Fruit fly (Drosophila melanogaster) whole organism, prepupa: Measurements from ENCODE around the gene Yp3.

Experiments used
- CG10669 ChIP-seq: fragments of 200-800 bp; sonication (Bioruptor generic); optimal IDR thresholded peaks from 3 replicates; lab custom pipeline; 2018; ENCODE audit warnings: missing biosample characterization, mild to moderate bottlenecking, missing genetic modification characterization, moderate library complexity
- CG11294 ChIP-seq: fragments of 200-800 bp; sonication (Bioruptor generic); IDR thresholded peaks from 2 replicates; pipeline ENCODE4 v1.3.6; 2022; ENCODE audit warnings: missing biosample characterization, missing genetic modification characterization
- CG15336 ChIP-seq: fragments of 200-800 bp; sonication (Bioruptor generic); IDR thresholded peaks from 2 replicates; pipeline ENCODE4 v1.3.6; 2022; ENCODE audit warnings: missing biosample characterization, missing genetic modification characterization
- CG31627 ChIP-seq: fragments of 200-800 bp; sonication (Bioruptor generic); optimal IDR thresholded peaks from 3 replicates; lab custom pipeline; 2016; ENCODE audit warnings: missing biosample characterization, missing genetic modification characterization
- CG32006 ChIP-seq: fragments of 200-800 bp; sonication (Bioruptor generic); optimal IDR thresholded peaks from 3 replicates; lab custom pipeline; 2017; ENCODE audit warnings: missing biosample characterization, mild to moderate bottlenecking, missing genetic modification characterization
- CG3919 ChIP-seq: fragments of 200-800 bp; sonication (Bioruptor generic); optimal IDR thresholded peaks from 3 replicates; lab custom pipeline; 2016; ENCODE audit warnings: missing biosample characterization, missing genetic modification characterization
- CG4318 ChIP-seq: fragments of 200-800 bp; sonication (Bioruptor generic); optimal IDR thresholded peaks from 3 replicates; lab custom pipeline; 2017; ENCODE audit warnings: missing biosample characterization, mild to moderate bottlenecking, missing genetic modification characterization
- CG6808 ChIP-seq: fragments of 200-800 bp; sonication (Bioruptor generic); optimal IDR thresholded peaks from 3 replicates; lab custom pipeline; 2017; ENCODE audit warnings: missing biosample characterization, missing genetic modification characterization, mild to moderate bottlenecking, moderate library complexity, missing genetic modification reagents
- CG6854 ChIP-seq: fragments of 200-800 bp; sonication (Bioruptor generic); optimal IDR thresholded peaks from 2 replicates; lab custom pipeline; 2017; ENCODE audit warnings: missing biosample characterization, mild to moderate bottlenecking, missing genetic modification characterization
- CG7368 ChIP-seq: fragments of 200-800 bp; sonication (Bioruptor generic); optimal IDR thresholded peaks from 3 replicates; lab custom pipeline; 2016; ENCODE audit warnings: missing biosample characterization, missing genetic modification characterization
- CG8119 ChIP-seq: fragments of 200-800 bp; sonication (Bioruptor generic); IDR thresholded peaks from 3 replicates; pipeline ENCODE4 v1.3.6; 2022; ENCODE audit warnings: missing biosample characterization, missing genetic modification characterization
- CG8319 ChIP-seq: fragments of 200-800 bp; sonication (Bioruptor generic); optimal IDR thresholded peaks from 3 replicates; lab custom pipeline; 2016; ENCODE audit warnings: missing biosample characterization, missing genetic modification characterization
- CG8632 ChIP-seq: fragments of 200-800 bp; sonication (Bioruptor generic); optimal IDR thresholded peaks from 3 replicates; lab custom pipeline; 2016; ENCODE audit warnings: missing biosample characterization, missing genetic modification characterization
- CG9139 ChIP-seq: fragments of 200-800 bp; sonication (Bioruptor generic); optimal IDR thresholded peaks from 3 replicates; lab custom pipeline; 2017; ENCODE audit warnings: missing biosample characterization, mild to moderate bottlenecking, missing genetic modification characterization
- Eip75B ChIP-seq: fragments of 200-800 bp; sonication (Bioruptor generic); optimal IDR thresholded peaks from 3 replicates; lab custom pipeline; 2016; ENCODE audit warnings: missing biosample characterization, missing genetic modification characterization
- Eip78C ChIP-seq: fragments of 200-800 bp; sonication (Bioruptor generic); peaks from one replicate; lab custom pipeline; 2016; ENCODE audit warnings: missing biosample characterization, missing genetic modification characterization
- Ets21C ChIP-seq: fragments of 200-800 bp; sonication (Bioruptor generic); optimal IDR thresholded peaks from 3 replicates; lab custom pipeline; 2016; ENCODE audit warnings: missing biosample characterization, missing genetic modification characterization
- Hr39 ChIP-seq: fragments of 200-800 bp; sonication (Bioruptor generic); optimal IDR thresholded peaks from 2 replicates; lab custom pipeline; 2016; ENCODE audit warnings: missing biosample characterization, missing genetic modification characterization
- Met ChIP-seq: fragments of 200-800 bp; sonication (Bioruptor generic); optimal IDR thresholded peaks from 3 replicates; lab custom pipeline; 2016; ENCODE audit warnings: missing biosample characterization, missing genetic modification characterization
- OdsH ChIP-seq: fragments of 200-800 bp; sonication (Bioruptor generic); optimal IDR thresholded peaks from 3 replicates; lab custom pipeline; 2016; ENCODE audit warnings: missing biosample characterization, missing genetic modification characterization
- Smox ChIP-seq: fragments of 200-800 bp; sonication (Bioruptor generic); optimal IDR thresholded peaks from 3 replicates; lab custom pipeline; 2016; ENCODE audit warnings: missing biosample characterization, missing genetic modification characterization
- Sox14 ChIP-seq: fragments of 200-800 bp; sonication (Bioruptor generic); optimal IDR thresholded peaks from 3 replicates; lab custom pipeline; 2016; ENCODE audit warnings: missing biosample characterization, missing genetic modification characterization
- achi ChIP-seq: fragments of 200-800 bp; sonication (Bioruptor generic); optimal IDR thresholded peaks from 3 replicates; lab custom pipeline; 2016; ENCODE audit warnings: missing biosample characterization, missing genetic modification characterization
- acj6 ChIP-seq: fragments of 200-800 bp; sonication (Bioruptor generic); optimal IDR thresholded peaks from 3 replicates; lab custom pipeline; 2016; ENCODE audit warnings: missing biosample characterization, missing genetic modification characterization
- cyc ChIP-seq: fragments of 200-800 bp; sonication (Bioruptor generic); optimal IDR thresholded peaks from 3 replicates; lab custom pipeline; 2016; ENCODE audit warnings: missing biosample characterization, missing genetic modification characterization
- dac ChIP-seq: fragments of 200-800 bp; sonication (Bioruptor generic); optimal IDR thresholded peaks from 2 replicates; lab custom pipeline; 2017; ENCODE audit warnings: missing biosample characterization, mild to moderate bottlenecking, missing genetic modification characterization
- dsx ChIP-seq: fragments of 200-800 bp; optimal IDR thresholded peaks from 3 replicates; lab custom pipeline; 2019; ENCODE audit warnings: missing biosample characterization, mild to moderate bottlenecking, missing genetic modification characterization, moderate library complexity; ENCODE audit not compliant: poor library complexity, severe bottlenecking
- eg ChIP-seq: fragments of 200-800 bp; sonication (Bioruptor generic); IDR thresholded peaks from 3 replicates; pipeline ENCODE4 v1.3.6; 2022; ENCODE audit warnings: missing biosample characterization, missing genetic modification characterization
- esn ChIP-seq: fragments of 200-800 bp; sonication (Bioruptor generic); optimal IDR thresholded peaks from 2 replicates; lab custom pipeline; 2016; ENCODE audit warnings: missing biosample characterization, mild to moderate bottlenecking, missing genetic modification characterization, moderate library complexity
- fkh ChIP-seq: fragments of 200-800 bp; sonication (Bioruptor generic); optimal IDR thresholded peaks from 3 replicates; lab custom pipeline; 2017; ENCODE audit warnings: missing biosample characterization, mild to moderate bottlenecking, missing genetic modification characterization, moderate library complexity
- lz ChIP-seq: fragments of 200-800 bp; sonication (Bioruptor generic); optimal IDR thresholded peaks from 3 replicates; lab custom pipeline; 2016; ENCODE audit warnings: missing biosample characterization, missing genetic modification characterization
- pdm3 ChIP-seq: fragments of 200-800 bp; sonication (Bioruptor generic); optimal IDR thresholded peaks from 3 replicates; lab custom pipeline; 2016; ENCODE audit warnings: missing biosample characterization, missing genetic modification characterization
- spab ChIP-seq: fragments of 200-800 bp; sonication (Bioruptor generic); optimal IDR thresholded peaks from 2 replicates; lab custom pipeline; 2017; ENCODE audit warnings: missing biosample characterization, mild to moderate bottlenecking, missing genetic modification characterization, missing genetic modification reagents
- svp ChIP-seq: fragments of 200-800 bp; sonication (Bioruptor generic); peaks from one replicate; lab custom pipeline; 2016; ENCODE audit warnings: missing biosample characterization, missing genetic modification characterization
- vri ChIP-seq: fragments of 200-800 bp; sonication (Bioruptor generic); optimal IDR thresholded peaks from 3 replicates; lab custom pipeline; 2016; ENCODE audit warnings: missing biosample characterization, mild to moderate bottlenecking, missing genetic modification characterization

Gene Yp3

DNA sequence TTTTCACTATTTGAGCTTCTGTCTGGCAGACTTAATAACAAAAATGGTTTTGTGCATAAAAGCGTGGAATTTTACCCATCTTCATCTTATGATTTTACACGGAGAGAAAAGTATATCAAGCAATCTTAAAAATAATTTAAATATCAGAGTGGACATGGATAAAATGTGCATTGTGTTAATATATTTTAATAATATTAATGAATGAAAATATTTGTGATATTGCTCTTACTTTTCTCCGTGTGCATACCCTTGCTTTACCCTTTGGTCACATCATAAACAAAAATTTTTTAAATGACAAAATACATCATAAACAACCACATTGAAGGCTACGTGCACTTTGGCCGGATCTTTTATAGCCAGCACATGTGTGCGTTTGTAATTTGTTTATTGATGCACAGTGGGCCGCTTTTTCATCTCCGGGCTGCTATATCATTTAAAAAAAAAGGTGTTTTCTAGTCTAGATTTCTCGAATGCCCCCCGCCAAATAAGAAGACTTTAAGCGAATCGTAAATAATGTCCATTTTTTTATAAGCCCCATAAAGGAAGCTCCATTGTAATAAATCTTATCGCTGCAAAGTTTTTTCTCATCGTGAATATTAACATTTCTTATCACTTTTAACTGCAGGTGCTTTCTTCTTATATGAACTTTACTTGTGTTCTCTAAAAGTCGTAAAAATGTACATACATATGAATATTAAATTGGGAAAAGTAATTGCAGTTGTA lies 5.2 kb downstream of the Yp3 start (continued):
- TF ChIP-seq Sox14 (GFP tag; lab: Kevin White, UChicago) (peak; percentile 30), Hr39 (peak; percentile 40), fkh (GFP tag; lab: Kevin White, UChicago) (no peak), CG6854 (GFP tag; lab: Kevin White, UChicago) (no peak), CG7368 (no peak), Met (GFP tag; lab: Kevin White, UChicago) (peak; percentile 37), CG15336 (GFP tag; lab: Robert Waterston, UW) (peak; percentile 75), CG8632 (GFP tag; lab: Kevin White, UChicago) (no peak), CG3919 (peak; percentile 53), pdm3 (GFP tag; lab: Kevin White, UChicago) (peak; percentile 54), Ets21C (GFP tag; lab: Kevin White, UChicago) (no peak), CG6808 (GFP tag; lab: Kevin White, UChicago) (no peak), cyc (no peak), lz (GFP tag; lab: Kevin White, UChicago) (no peak), CG11294 (GFP tag; lab: Robert Waterston, UW) (no peak), vri (peak; percentile 61), achi (GFP tag; lab: Kevin White, UChicago) (peak; percentile 47), CG31627 (GFP tag; lab: Kevin White, UChicago) (peak; percentile 7), CG8119 (peak; percentile 63), acj6 (GFP tag; lab: Kevin White, UChicago) (peak; percentile 55), esn (GFP tag; lab: Kevin White, UChicago) (peak; percentile 62), spab (GFP tag; lab: Kevin White, UChicago) (peak; percentile 21), Eip75B (GFP tag; lab: Kevin White, UChicago) (peak; percentile 34), CG8319 (GFP tag; lab: Kevin White, UChicago) (no peak), OdsH (GFP tag; lab: Kevin White, UChicago) (peak; percentile 60)

DNA sequence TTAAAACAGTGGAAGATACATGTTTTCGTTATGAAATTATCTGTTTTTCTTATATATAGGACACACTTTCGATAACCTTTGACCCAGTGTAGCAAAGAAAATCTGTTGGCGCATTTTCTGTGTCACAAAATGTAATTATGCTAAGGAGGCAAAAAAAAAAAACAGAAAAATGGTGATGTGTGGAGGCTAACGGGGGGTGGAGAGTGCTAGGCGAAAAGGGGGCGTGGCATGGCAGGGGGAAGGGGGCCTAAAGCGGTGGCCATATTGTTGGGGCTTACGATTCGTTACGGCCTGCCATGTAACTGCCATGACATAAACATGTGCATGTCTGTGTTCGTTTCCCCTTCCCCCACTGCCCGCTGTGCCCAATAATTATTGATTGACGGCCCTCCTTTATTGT lies 5.9 kb downstream of the Yp3 start:
- TF ChIP-seq CG32006 (GFP tag; lab: Kevin White, UChicago), result no peak
- TF ChIP-seq CG9139, result no peak
- TF ChIP-seq svp (GFP tag; lab: Kevin White, UChicago), result peak; percentile 44

DNA sequence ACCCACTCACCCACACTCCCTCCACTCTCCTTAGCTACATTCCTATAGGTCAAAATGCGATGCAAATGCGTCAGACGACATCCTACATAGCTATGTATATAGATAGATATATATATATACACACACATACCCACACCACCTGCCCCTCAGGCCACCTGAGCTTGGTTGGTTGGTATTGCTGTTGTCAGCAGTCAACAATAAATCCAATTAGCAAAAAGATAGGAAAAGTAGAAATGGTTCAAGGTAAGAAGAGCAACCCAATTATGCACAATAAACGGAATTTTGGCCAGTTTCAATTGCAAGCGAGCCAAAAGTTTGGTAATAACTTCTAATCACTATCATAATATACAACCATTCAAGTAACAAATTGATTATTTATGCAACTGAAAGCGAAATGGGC lies 7.1 kb downstream of the Yp3 start:
- TF ChIP-seq esn (GFP tag; lab: Kevin White, UChicago), result no peak
- no peak for TF ChIP-seq Smox (GFP tag; lab: Kevin White, UChicago)
- TF ChIP-seq eg (GFP tag; lab: Robert Waterston, UW), result no peak
- no peak for TF ChIP-seq CG7368
- TF ChIP-seq svp (GFP tag; lab: Kevin White, UChicago), result peak; percentile 39
- TF ChIP-seq Eip78C (GFP tag; lab: Kevin White, UChicago), result no peak

DNA sequence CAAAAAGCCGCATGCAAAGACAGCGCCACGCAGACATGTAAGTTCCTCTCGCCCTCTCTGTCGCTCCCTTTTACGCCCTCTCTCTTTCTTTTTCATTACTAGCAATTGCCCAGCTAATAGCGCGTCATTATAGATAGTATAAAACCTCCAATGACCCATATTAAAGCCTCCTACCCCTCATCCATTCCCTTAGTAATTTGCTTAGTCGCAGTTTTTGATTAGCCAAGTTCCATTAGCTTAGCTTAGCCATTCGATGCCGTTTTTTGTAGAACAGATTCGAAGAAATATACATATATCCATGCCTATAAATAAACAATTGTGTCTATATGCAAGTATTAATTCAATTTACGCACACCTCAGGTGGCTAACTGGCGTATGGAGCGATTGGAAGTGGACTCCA lies 11.4 kb downstream of the Yp3 start:
- TF ChIP-seq dac (GFP tag; lab: Kevin White, UChicago), result no peak
- TF ChIP-seq CG10669 (GFP tag; lab: Kevin White, UChicago), result no peak
- TF ChIP-seq dsx, result no peak
- TF ChIP-seq vri, result no peak
- no peak for TF ChIP-seq pdm3 (GFP tag; lab: Kevin White, UChicago)
- no peak for TF ChIP-seq CG32006 (GFP tag; lab: Kevin White, UChicago)
- TF ChIP-seq fkh (GFP tag; lab: Kevin White, UChicago), result no peak
- TF ChIP-seq CG4318 (GFP tag; lab: Kevin White, UChicago), result no peak
